Worm (Caenorhabditis elegans) whole organism, midembryonic: ENCODE data around the gene cup-16.

Experiments used
- ref-1 ChIP-seq: fragments of 200-800 bp; sonication (Bioruptor generic); conservative IDR thresholded peaks from 2 replicates; pipeline ENCODE4 v1.3.6; 2022; ENCODE audit warnings: missing genetic modification reagents, missing genetic modification characterization, missing compliant biosample characterization
- ztf-29 ChIP-seq: fragments of 200-800 bp; sonication (Bioruptor generic); IDR thresholded peaks from 2 replicates; pipeline ENCODE4 v1.3.6; 2022; ENCODE audit warnings: missing genetic modification reagents, missing genetic modification characterization, missing compliant biosample characterization

ce11 chrII:8679799-8680198, 27.2 kb upstream of the cup-16 start:
- no peak for TF ChIP-seq ztf-29
- TF ChIP-seq ref-1 (GFP tag; lab: Robert Waterston, UW): no peak
